Fruit fly (Drosophila melanogaster): ENCODE measurements around the gene raskol.

Gene raskol

DNA sequence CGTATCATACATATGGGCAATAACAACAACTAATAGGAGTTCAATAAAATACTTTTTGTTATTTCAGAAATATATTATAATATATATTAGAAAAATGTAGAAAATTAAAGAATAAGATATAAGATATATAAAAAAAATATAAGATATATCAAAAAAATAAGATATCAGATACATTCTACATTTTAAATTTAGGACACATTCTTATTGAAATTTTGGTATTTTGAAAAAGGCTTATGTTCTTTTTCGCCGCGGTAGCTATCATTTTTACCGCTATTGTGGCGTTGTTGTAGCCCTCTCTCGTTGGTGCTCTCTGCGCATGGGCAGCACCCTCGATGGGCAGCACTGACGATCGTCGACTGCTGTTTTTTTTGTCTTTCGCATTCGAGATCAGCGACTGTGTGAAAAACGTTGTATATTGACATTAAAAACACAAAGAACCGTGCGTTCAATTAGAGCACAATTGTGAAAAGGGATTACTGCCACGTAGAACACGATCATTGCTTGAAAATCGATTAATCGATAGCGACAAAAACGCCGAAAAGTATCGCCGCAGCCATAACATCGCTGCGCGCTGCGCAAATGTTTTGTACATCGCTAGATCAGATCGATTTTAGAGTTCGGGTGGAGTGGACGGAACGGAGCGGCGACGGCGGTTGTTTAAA is 28.0 kb downstream of the raskol start (continued):
- TF ChIP-seq knrl (GFP tag; IDR thresholded peaks at IDR 0.05; ENCODE audit: partially characterized antibody) (peak; percentile 93), CG12104 (GFP tag; optimal IDR thresholded peaks at IDR 0.05) (peak; percentile 52), H2.0 (GFP tag; IDR thresholded peaks at IDR 0.05) (peak; percentile 46; the same call in 1 of the 2 replicates), tio (GFP tag; optimal IDR thresholded peaks at IDR 0.05) (peak; percentile 6), crp (GFP tag; optimal IDR thresholded peaks at IDR 0.05) (no peak), bcd (GFP tag; optimal IDR thresholded peaks at IDR 0.05) (peak; percentile 57), en (GFP tag; optimal IDR thresholded peaks at IDR 0.05) (no peak), slbo (GFP tag; IDR thresholded peaks at IDR 0.05) (0 out of 2 replicates have a peak, but pooled peaks have one; percentile 22), nom (GFP tag; optimal IDR thresholded peaks at IDR 0.05) (no peak), CG6175 (GFP tag; IDR thresholded peaks at IDR 0.05) (no peak), vvl (GFP tag; IDR thresholded peaks at IDR 0.05) (peak; percentile 80), aop (GFP tag; IDR thresholded peaks at IDR 0.05) (0 out of 2 replicates have a peak, but pooled peaks have one; percentile 14), CG3995 (GFP tag; optimal IDR thresholded peaks at IDR 0.05) (no peak), CG34224 (GFP tag; IDR thresholded peaks at IDR 0.05; ENCODE audit: partially characterized antibody) (peak; percentile 87), CG34422 (GFP tag; IDR thresholded peaks at IDR 0.05) (peak; percentile 66), CHES-1-like (GFP tag; optimal IDR thresholded peaks at IDR 0.05) (peak; percentile 37), pan (optimal IDR thresholded peaks at IDR 0.05) (no peak), pan (GFP tag; optimal IDR thresholded peaks at IDR 0.05 in 1 of 2, IDR thresholded peaks at IDR 0.05 in 1 of 2) (peak in 1 of 2 experiments; percentile 61), CG6254 (GFP tag; optimal IDR thresholded peaks at IDR 0.05) (peak; percentile 66), zfh1 (GFP tag; IDR thresholded peaks at IDR 0.05) (no peak; the same call in 2 of the 3 replicates), sens (GFP tag) (peak; percentile 88), CG2116 (GFP tag; optimal IDR thresholded peaks at IDR 0.05) (peak; percentile 89), mld (GFP tag; IDR thresholded peaks at IDR 0.05; ENCODE audit: partially characterized antibody) (peak; percentile 90), CG12942 (GFP tag; optimal IDR thresholded peaks at IDR 0.05) (no peak), chm (GFP tag; IDR thresholded peaks at IDR 0.05) (peak; percentile 66), Eip74EF (GFP tag; optimal IDR thresholded peaks at IDR 0.05) (no peak), scrt (GFP tag; optimal IDR thresholded peaks at IDR 0.05) (no peak), stc (GFP tag; IDR thresholded peaks at IDR 0.05) (peak; percentile 58; the same call in 1 of the 2 replicates), CG9797 (GFP tag; optimal IDR thresholded peaks at IDR 0.05) (peak; percentile 39), CG16813 (GFP tag; IDR thresholded peaks at IDR 0.05; ENCODE audit: partially characterized antibody) (peak; percentile 91), Xbp1 (GFP tag; optimal IDR thresholded peaks at IDR 0.05) (peak; percentile 48), CG18262 (tag; optimal IDR thresholded peaks at IDR 0.05) (peak; percentile 78), PHDP (tag; optimal IDR thresholded peaks at IDR 0.05) (peak; percentile 67), so (GFP tag; IDR thresholded peaks at IDR 0.05) (peak; percentile 17; the same call in 1 of the 3 replicates), Hmx (GFP tag; optimal IDR thresholded peaks at IDR 0.05) (no peak), kay (GFP tag; optimal IDR thresholded peaks at IDR 0.05) (no peak), D (optimal IDR thresholded peaks at IDR 0.05) (peak; percentile 67), D (GFP tag; optimal IDR thresholded peaks at IDR 0.05) (peak; percentile 53), nerfin-2 (GFP tag; IDR thresholded peaks at IDR 0.05; ENCODE audit: partially characterized antibody) (peak; percentile 87), p53 (GFP tag; optimal IDR thresholded peaks at IDR 0.05) (peak; percentile 6), CG4707 (GFP tag; optimal IDR thresholded peaks at IDR 0.05) (no peak), Mad (GFP tag; optimal IDR thresholded peaks at IDR 0.05) (peak; percentile 19), CG9817 (tag; optimal IDR thresholded peaks at IDR 0.05) (no peak), CG17612 (GFP tag; IDR thresholded peaks at IDR 0.05) (no peak), CG1233 (GFP tag; optimal IDR thresholded peaks at IDR 0.05) (peak; percentile 40), vfl (GFP tag; optimal IDR thresholded peaks at IDR 0.05) (peak; percentile 31), Dp (GFP tag; optimal IDR thresholded peaks at IDR 0.05) (peak; percentile 34), CG30403 (GFP tag; optimal IDR thresholded peaks at IDR 0.05) (peak; percentile 30), Meics (GFP tag; optimal IDR thresholded peaks at IDR 0.05) (peak; percentile 71)
